Worm (Caenorhabditis elegans) whole organism, L2 larva: Measurements from ENCODE around the gene srt-63.

Experiments used
- C34F6.9 ChIP-seq: fragments of 150-350 bp; optimal IDR thresholded peaks from 2 replicates; lab custom pipeline; 2014; ENCODE audit warnings: missing biosample characterization, missing genetic modification characterization
- F13H6.1 ChIP-seq: sonication (generic microtip); optimal IDR thresholded peaks from 2 replicates; lab custom pipeline; 2016; ENCODE audit warnings: missing genetic modification characterization, missing compliant biosample characterization
- R02D3.7 ChIP-seq: fragments of 150-350 bp; optimal IDR thresholded peaks from 2 replicates; lab custom pipeline; 2014; ENCODE audit warnings: missing biosample characterization, missing genetic modification characterization
- Y55F3AM.14 ChIP-seq: fragments of 200-800 bp; sonication (Bioruptor generic); optimal IDR thresholded peaks from 2 replicates; lab custom pipeline; 2018; ENCODE audit warnings: mild to moderate bottlenecking, missing genetic modification characterization, missing compliant biosample characterization
- blmp-1 ChIP-seq: sonication (generic microtip); optimal IDR thresholded peaks from 2 replicates; lab custom pipeline; 2017; ENCODE audit warnings: missing genetic modification characterization, mild to moderate bottlenecking, missing compliant biosample characterization, antibody characterized with exemption, moderate library complexity; ENCODE audit not compliant: insufficient read depth
- ceh-82 ChIP-seq: fragments of 150-350 bp; optimal IDR thresholded peaks from 2 replicates; lab custom pipeline; 2014; ENCODE audit warnings: missing biosample characterization, missing genetic modification characterization
- dmd-4 ChIP-seq: sonication (generic microtip); optimal IDR thresholded peaks from 2 replicates; lab custom pipeline; 2017; ENCODE audit warnings: missing biosample characterization, missing genetic modification characterization
- egl-27 ChIP-seq: sonication (generic microtip); optimal IDR thresholded peaks from 3 replicates; lab custom pipeline; 2017; ENCODE audit warnings: missing biosample characterization, missing genetic modification reagents, missing genetic modification characterization
- elt-3 ChIP-seq: sonication (generic microtip); optimal IDR thresholded peaks from 2 replicates; lab custom pipeline; 2017; ENCODE audit warnings: missing biosample characterization, missing genetic modification characterization
- fos-1 ChIP-seq: fragments of 150-350 bp; optimal IDR thresholded peaks from 2 replicates; lab custom pipeline; 2014; ENCODE audit warnings: missing biosample characterization, missing genetic modification characterization
- gmeb-1 ChIP-seq: fragments of 150-350 bp; optimal IDR thresholded peaks from 2 replicates; lab custom pipeline; 2014; ENCODE audit warnings: missing biosample characterization, missing genetic modification characterization
- lin-11 ChIP-seq: fragments of 150-350 bp; sonication (generic microtip); optimal IDR thresholded peaks from 2 replicates; lab custom pipeline; 2014; ENCODE audit warnings: missing biosample characterization, missing genetic modification characterization, inconsistent platforms, mixed read lengths
- lin-13 ChIP-seq: fragments of 150-350 bp; optimal IDR thresholded peaks from 2 replicates; lab custom pipeline; 2014; ENCODE audit warnings: missing biosample characterization, missing genetic modification reagents, missing genetic modification characterization
- lin-39 ChIP-seq: fragments of 150-350 bp; optimal IDR thresholded peaks from 2 replicates; lab custom pipeline; 2014; ENCODE audit warnings: missing biosample characterization, missing genetic modification reagents, missing genetic modification characterization
- lsy-2 ChIP-seq, 2 experiments: fragments of 150-350 bp in 1 of 2; sonication (generic microtip) in 1 of 2; optimal IDR thresholded peaks; 2 replicates each; lab custom pipeline; 2014 to 2017; ENCODE audit warnings: missing biosample characterization in 2 of 2, missing genetic modification characterization in 2 of 2
- mab-5 ChIP-seq: fragments of 150-350 bp; optimal IDR thresholded peaks from 2 replicates; lab custom pipeline; 2014; ENCODE audit warnings: missing biosample characterization, missing genetic modification characterization
- mbf-1 ChIP-seq: sonication (generic microtip); optimal IDR thresholded peaks from 2 replicates; lab custom pipeline; 2017; ENCODE audit warnings: missing biosample characterization, missing genetic modification characterization
- mdl-1 ChIP-seq, 2 experiments: fragments of 150-350 bp in 1 of 2; sonication (generic microtip) in 1 of 2; optimal IDR thresholded peaks; 2 replicates each; lab custom pipeline; 2017; ENCODE audit warnings: missing biosample characterization in 2 of 2, missing genetic modification characterization in 2 of 2
- nhr-12 ChIP-seq: fragments of 150-350 bp; optimal IDR thresholded peaks from 2 replicates; lab custom pipeline; 2014; ENCODE audit warnings: missing biosample characterization, missing genetic modification characterization
- nhr-21 ChIP-seq: fragments of 150-350 bp; optimal IDR thresholded peaks from 2 replicates; lab custom pipeline; 2014; ENCODE audit warnings: missing biosample characterization, missing genetic modification characterization
- nhr-237 ChIP-seq: fragments of 150-350 bp; optimal IDR thresholded peaks from 2 replicates; lab custom pipeline; 2014; ENCODE audit warnings: missing biosample characterization, missing genetic modification characterization
- nhr-6 ChIP-seq: fragments of 150-350 bp; optimal IDR thresholded peaks from 2 replicates; lab custom pipeline; 2014; ENCODE audit warnings: missing biosample characterization, missing genetic modification characterization
- sem-4 ChIP-seq: fragments of 150-350 bp; optimal IDR thresholded peaks from 2 replicates; lab custom pipeline; 2014; ENCODE audit warnings: missing biosample characterization, missing genetic modification reagents, missing genetic modification characterization
- sma-9 ChIP-seq, 2 experiments: fragments of 150-350 bp in 1 of 2; sonication (generic microtip) in 1 of 2; optimal IDR thresholded peaks; 2 replicates each; lab custom pipeline; 2014 to 2016; ENCODE audit warnings: missing genetic modification characterization in 2 of 2, mild to moderate bottlenecking in 1 of 2, missing biosample characterization in 1 of 2, missing compliant biosample characterization in 1 of 2, missing genetic modification reagents in 1 of 2, moderate library complexity in 1 of 2
- unc-55 ChIP-seq: fragments of 150-350 bp; sonication (generic microtip); optimal IDR thresholded peaks from 3 replicates; lab custom pipeline; 2014; ENCODE audit warnings: missing biosample characterization, missing genetic modification reagents, missing genetic modification characterization
- zag-1 ChIP-seq: fragments of 150-350 bp; optimal IDR thresholded peaks from 2 replicates; lab custom pipeline; 2014; ENCODE audit warnings: missing biosample characterization, missing genetic modification characterization
- ztf-1 ChIP-seq: fragments of 200-800 bp; sonication (Bioruptor generic); conservative IDR thresholded peaks from 2 replicates; pipeline ENCODE4 v1.3.6; 2022; ENCODE audit warnings: missing genetic modification characterization, missing compliant biosample characterization

The srt-63 gene

DNA sequence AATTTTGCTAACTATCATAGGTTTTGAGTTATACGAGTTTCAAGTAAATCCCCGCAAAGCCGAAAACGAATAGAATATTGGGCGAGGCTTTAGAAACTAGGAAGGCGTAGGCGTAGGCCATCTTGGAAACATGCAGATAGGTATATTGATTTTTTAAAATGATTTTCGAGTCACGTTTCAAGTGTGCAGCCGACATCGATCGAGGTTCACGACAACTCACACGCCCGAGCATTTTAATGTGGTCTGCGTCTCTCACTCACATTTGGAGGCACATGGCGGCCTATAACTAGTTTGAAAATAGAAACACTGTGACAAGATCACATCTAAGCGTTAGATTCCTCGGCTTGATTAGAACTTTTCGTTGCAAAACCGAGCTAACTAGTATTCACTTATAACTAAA is 28.6 kb downstream of the srt-63 start, which contains the start of gene K08D9.2:
Gene K08D9.2, plus strand, starts transcription at position 301 of the 400 bp plus-strand sequence.
- no peak for TF ChIP-seq elt-3 (tag; lab: Kevin White, UChicago)
- no peak for TF ChIP-seq lin-13 (GFP tag; lab: Kevin White, UChicago)
- TF ChIP-seq sem-4 (tag; lab: Kevin White, UChicago) = no peak
- no peak for TF ChIP-seq mbf-1
- TF ChIP-seq ceh-82 = no peak
- no peak for TF ChIP-seq nhr-21
- TF ChIP-seq lin-11 (tag; lab: Kevin White, UChicago) = no peak
- no peak for TF ChIP-seq nhr-6 (tag; lab: Kevin White, UChicago)
- no peak for TF ChIP-seq lsy-2 (tag; optimal IDR thresholded peaks at IDR 0.05; lab: Kevin White, UChicago)
- no peak for TF ChIP-seq egl-27 (tag; lab: Kevin White, UChicago)
- no peak for TF ChIP-seq gmeb-1 (tag; lab: Kevin White, UChicago)
- no peak for TF ChIP-seq mab-5 (tag; lab: Kevin White, UChicago)
- no peak for TF ChIP-seq zag-1 (tag; lab: Kevin White, UChicago)

DNA sequence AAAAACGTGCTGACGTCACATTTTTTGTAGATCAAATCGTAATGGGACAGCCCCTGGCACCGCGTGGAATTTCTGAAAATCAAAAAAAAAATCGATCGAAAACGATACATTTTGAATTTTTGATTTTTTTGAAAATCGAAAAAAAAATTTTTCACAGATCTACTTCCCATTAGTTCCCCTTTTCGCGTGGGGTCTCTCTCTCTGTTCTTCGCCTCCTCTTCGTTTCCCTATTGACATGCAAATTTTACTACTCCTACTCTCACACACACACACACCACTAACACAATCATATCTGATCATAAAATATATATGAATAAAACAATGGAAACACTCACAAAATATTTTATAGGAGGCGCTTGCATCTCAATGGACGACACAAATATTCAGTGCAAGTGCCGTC is 37.3 kb downstream of the srt-63 start:
- TF ChIP-seq lin-39 (tag; lab: Kevin White, UChicago) = no peak
- no peak for TF ChIP-seq unc-55 (GFP tag; lab: Kevin White, UChicago)
- no peak for TF ChIP-seq C34F6.9 (tag; lab: Kevin White, UChicago)
- TF ChIP-seq R02D3.7 = no peak
- TF ChIP-seq lin-11 (tag; lab: Kevin White, UChicago) = no peak
- TF ChIP-seq nhr-237 = no peak
- TF ChIP-seq ztf-1 (GFP tag; lab: Robert Waterston, UW) = no peak
- no peak for TF ChIP-seq sma-9 (GFP tag; optimal IDR thresholded peaks at IDR 0.05; lab: Kevin White, UChicago)
- no peak for TF ChIP-seq sma-9 (tag; optimal IDR thresholded peaks at IDR 0.05; lab: Kevin White, UChicago)
- no peak for TF ChIP-seq ceh-82
- no peak for TF ChIP-seq mdl-1 (tag; optimal IDR thresholded peaks at IDR 0.05; lab: Kevin White, UChicago)
- no peak for TF ChIP-seq zag-1 (tag; lab: Kevin White, UChicago)
- TF ChIP-seq blmp-1 (tag; lab: Kevin White, UChicago) = no peak

DNA sequence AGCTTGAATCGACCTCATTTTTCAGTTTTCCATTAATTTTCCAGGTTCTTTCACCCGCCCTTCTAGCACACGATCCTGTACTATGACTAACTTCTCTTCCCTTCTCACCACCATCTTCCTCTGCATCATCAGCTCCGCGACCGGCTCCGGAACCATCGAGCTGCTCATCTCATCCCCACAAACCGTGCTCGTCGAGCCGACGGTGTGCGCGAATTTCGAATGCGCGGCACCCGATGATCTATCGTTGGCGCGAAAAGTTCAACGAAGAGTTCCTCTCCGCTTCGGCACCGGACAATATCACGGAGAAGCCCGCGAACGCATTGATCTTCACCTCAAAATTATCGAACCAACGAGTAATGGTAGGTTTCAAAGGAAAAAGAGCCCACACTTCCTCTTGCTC is 45.8 kb downstream of the srt-63 start, which contains the start of gene apx-1:
Gene apx-1, plus strand, starts transcription at position 50 of the 400 bp plus-strand sequence.
- TF ChIP-seq mab-5 (tag; lab: Kevin White, UChicago) = no peak
- TF ChIP-seq lin-39 (tag; lab: Kevin White, UChicago) = no peak
- TF ChIP-seq F13H6.1 (tag; lab: Kevin White, UChicago) = no peak
- TF ChIP-seq nhr-12 (tag; lab: Kevin White, UChicago) = no peak
- no peak for TF ChIP-seq fos-1 (tag; lab: Kevin White, UChicago)

DNA sequence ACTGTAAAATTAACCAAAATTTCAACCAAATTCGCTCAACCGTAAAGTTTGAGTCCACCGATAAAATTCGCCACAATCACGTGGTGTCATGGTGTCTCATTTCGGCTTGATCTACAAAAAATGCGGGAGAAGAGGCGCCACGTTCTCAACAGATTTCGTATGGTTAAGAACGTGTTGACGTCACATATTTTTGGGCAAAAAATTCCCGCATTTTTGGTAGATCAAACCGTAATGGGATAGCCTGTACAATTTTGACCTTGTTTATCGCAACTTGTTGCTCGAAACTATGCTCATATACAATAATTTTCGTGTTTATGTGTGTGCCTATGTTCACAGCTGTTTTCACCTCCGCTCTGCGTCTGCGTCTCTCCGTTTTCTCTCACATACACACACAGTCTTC is 47.0 kb downstream of the srt-63 start:
- TF ChIP-seq Y55F3AM.14 (GFP tag; lab: Kevin White, UChicago) = no peak
- TF ChIP-seq dmd-4 = no peak
- TF ChIP-seq unc-55 (GFP tag; lab: Kevin White, UChicago) = peak; percentile 8
- no peak for TF ChIP-seq fos-1 (tag; lab: Kevin White, UChicago)
- TF ChIP-seq, all 48 proteins: peak for 1
